Fruit fly (Drosophila melanogaster) whole organism, pupa: ENCODE data around the gene CG34163.

ENCODE experiments used
- CG14655 ChIP-seq: fragments of 200-800 bp; sonication (Bioruptor generic); optimal IDR thresholded peaks from 3 replicates; lab custom pipeline; 2017; ENCODE audit warnings: mild to moderate bottlenecking, missing biosample characterization, missing genetic modification reagents, missing genetic modification characterization
- CG17806 ChIP-seq: fragments of 200-800 bp; sonication (Bioruptor generic); optimal IDR thresholded peaks from 2 replicates; lab custom pipeline; 2018; ENCODE audit warnings: missing biosample characterization, mild to moderate bottlenecking, missing genetic modification characterization, moderate library complexity
- CG32121 ChIP-seq: fragments of 200-800 bp; sonication (Bioruptor generic); IDR thresholded peaks from 2 replicates; pipeline ENCODE4 v1.3.6; 2022; ENCODE audit warnings: missing biosample characterization, missing genetic modification characterization
- CG34367 ChIP-seq: fragments of 200-800 bp; sonication (Bioruptor generic); optimal IDR thresholded peaks from 2 replicates; lab custom pipeline; 2018; ENCODE audit warnings: missing biosample characterization, mild to moderate bottlenecking, missing genetic modification characterization
- CG8301 ChIP-seq: fragments of 200-800 bp; sonication (Bioruptor generic); optimal IDR thresholded peaks from 2 replicates; lab custom pipeline; 2018; ENCODE audit warnings: missing biosample characterization, mild to moderate bottlenecking, missing genetic modification characterization
- CG9948 ChIP-seq: fragments of 200-800 bp; sonication (Bioruptor generic); optimal IDR thresholded peaks from 2 replicates; lab custom pipeline; 2018; ENCODE audit warnings: missing biosample characterization, mild to moderate bottlenecking, missing genetic modification characterization, moderate library complexity
- D1 ChIP-seq: fragments of 200-800 bp; sonication (Bioruptor generic); optimal IDR thresholded peaks from 2 replicates; lab custom pipeline; 2018; ENCODE audit warnings: missing biosample characterization, mild to moderate bottlenecking, missing genetic modification characterization, moderate library complexity
- Pif1B ChIP-seq: fragments of 200-800 bp; sonication (Bioruptor generic); optimal IDR thresholded peaks from 3 replicates; lab custom pipeline; 2016; ENCODE audit warnings: missing biosample characterization, missing genetic modification characterization

DNA sequence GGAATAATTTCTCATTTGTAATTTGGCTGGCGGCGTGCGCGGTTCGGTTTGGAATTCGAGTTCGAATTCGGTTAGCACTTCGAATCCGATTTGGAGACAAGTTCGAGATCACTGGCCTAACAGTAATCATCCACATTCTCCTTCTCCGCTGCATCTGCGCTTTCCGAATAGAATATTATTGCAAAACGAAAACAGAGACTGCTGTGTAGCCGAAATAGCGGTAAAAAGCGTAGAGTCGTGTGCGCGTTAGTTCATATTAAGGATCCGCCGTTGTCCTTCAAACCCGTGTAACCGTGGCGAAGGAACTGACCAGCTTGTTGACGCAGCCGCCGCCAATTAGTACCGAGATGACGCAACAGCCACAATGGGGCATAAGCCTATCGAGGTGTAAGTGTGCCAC is 39.4 kb downstream of the CG34163 start, which contains the start of gene dmGlut:
- TF ChIP-seq Pif1B (GFP tag; lab: Kevin White, UChicago) (no peak), CG32121 (GFP tag; lab: Robert Waterston, UW) (no peak), CG34367 (tag; lab: Kevin White, UChicago) (no peak), CG9948 (no peak), CG17806 (tag; lab: Kevin White, UChicago) (no peak), CG14655 (GFP tag; lab: Kevin White, UChicago) (no peak), D1 (tag; lab: Kevin White, UChicago) (no peak), CG8301 (no peak)
